Worm (Caenorhabditis elegans) whole organism, midembryonic: ENCODE measurements around the gene ccz-1.

Source experiments
- flt-1 ChIP-seq: fragments of 200-800 bp; sonication (Bioruptor generic); IDR thresholded peaks from 2 replicates; pipeline ENCODE4 v1.3.6; 2022; ENCODE audit warnings: missing genetic modification characterization, missing compliant biosample characterization
- tab-1 ChIP-seq: fragments of 200-800 bp; sonication (Bioruptor generic); IDR thresholded peaks from 2 replicates; pipeline ENCODE4 v1.3.6; 2022; ENCODE audit warnings: missing genetic modification characterization, missing compliant biosample characterization

ce11 chrV:13665089-13665488 is 13.6 kb upstream of the ccz-1 start, which contains the start of gene rde-12:
- TF ChIP-seq flt-1 (GFP tag; lab: Robert Waterston, UW), result no peak
- TF ChIP-seq tab-1, result no peak
